Fruit fly (Drosophila melanogaster): ENCODE data around the gene ND-13B.
A peak's percentile ranks its signal among the peaks of the same experiment; 100 is the strongest.

DNA sequence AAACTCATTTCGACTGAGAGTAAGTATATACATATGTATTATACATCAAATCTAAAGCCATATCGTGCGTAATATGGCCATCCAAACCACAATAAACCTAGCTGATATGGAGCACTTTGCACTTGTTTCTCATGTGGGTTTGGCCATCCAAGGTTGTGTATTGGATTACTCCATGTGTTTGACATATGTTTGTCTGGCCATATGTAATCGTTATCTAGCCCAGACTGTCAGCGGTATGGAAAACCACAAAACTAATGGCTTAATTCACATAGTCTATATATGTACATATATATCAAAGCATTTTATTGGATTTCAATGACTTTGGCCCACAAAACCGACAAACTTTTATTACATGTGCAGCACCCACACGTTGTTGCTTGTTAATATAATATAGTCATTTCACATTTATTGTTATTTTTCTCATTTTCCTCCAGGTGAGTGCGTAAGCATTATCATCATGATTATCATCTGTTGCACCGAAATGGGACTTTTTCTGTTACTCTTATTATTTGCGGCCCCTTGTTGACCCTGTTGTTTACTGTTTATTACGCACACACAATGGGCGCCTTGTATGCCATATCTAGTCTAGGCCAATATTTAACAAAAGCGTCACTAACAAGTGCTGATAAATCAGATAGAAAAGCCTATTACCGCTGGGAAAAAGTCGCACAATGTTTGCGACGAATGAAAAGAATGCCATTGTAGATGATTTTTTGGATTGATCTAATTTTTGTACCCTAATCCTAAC, 37.3 kb downstream of the ND-13B start:
- TF ChIP-seq CG12104 (GFP tag; optimal IDR thresholded peaks at IDR 0.05): peak; percentile 38
- TF ChIP-seq CG12769 (tag; optimal IDR thresholded peaks at IDR 0.05): peak; percentile 70
- peak; percentile 32 for TF ChIP-seq Mad (GFP tag; optimal IDR thresholded peaks at IDR 0.05)
- peak; percentile 23 for TF ChIP-seq tap (tag; optimal IDR thresholded peaks at IDR 0.05)
- TF ChIP-seq cas (GFP tag; IDR thresholded peaks at IDR 0.05): no peak
- peak; percentile 11 for TF ChIP-seq repo (GFP tag; optimal IDR thresholded peaks at IDR 0.05)
- TF ChIP-seq CG32767 (GFP tag; IDR thresholded peaks at IDR 0.05): no peak
- no peak for TF ChIP-seq sna (GFP tag; IDR thresholded peaks at IDR 0.05; ENCODE audit: partially characterized antibody)
- TF ChIP-seq cg (GFP tag; optimal IDR thresholded peaks at IDR 0.05): no peak
- no peak for TF ChIP-seq Hr39 (optimal IDR thresholded peaks at IDR 0.05)
- peak; percentile 63 for TF ChIP-seq NC2α (GFP tag; optimal IDR thresholded peaks at IDR 0.05)
